Worm (Caenorhabditis elegans) whole organism, L4/young adult: Measurements from ENCODE around the gene rpb-2.
"Not testable (repeated sequence)": the region's sequence is repeated elsewhere in the genome, so short reads cannot be mapped to it uniquely, and the experiment has no call there.

Experiments
- W03F9.2 ChIP-seq: fragments of 150-350 bp; optimal IDR thresholded peaks from 2 replicates; lab custom pipeline; 2014; ENCODE audit warnings: missing biosample characterization, missing genetic modification characterization
- dao-5 ChIP-seq: sonication (generic microtip); optimal IDR thresholded peaks from 2 replicates; lab custom pipeline; 2016; ENCODE audit warnings: missing genotype, missing genetic modification characterization, moderate library complexity, missing compliant biosample characterization

DNA sequence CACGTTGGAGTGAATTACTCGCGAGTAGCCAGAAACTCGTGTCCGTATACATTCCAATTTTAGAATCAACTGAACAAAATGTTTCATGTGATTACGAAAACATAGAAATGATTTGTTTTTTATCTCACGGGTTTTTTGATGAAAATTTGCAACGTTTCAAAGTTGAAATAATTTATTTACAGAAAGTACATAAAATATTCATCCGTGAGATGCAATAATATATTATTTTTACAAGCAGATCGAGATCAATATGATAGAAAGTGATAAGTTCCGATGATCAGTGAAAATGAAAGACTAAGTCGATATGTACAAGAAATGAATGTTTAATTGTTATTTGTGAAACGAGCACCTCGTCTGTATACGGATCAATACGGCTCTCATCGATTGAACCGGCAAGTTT lies 41.0 kb downstream of the rpb-2 start, which contains the start of gene C27F2.6:
- not testable (repeated sequence) for TF ChIP-seq dao-5 (tag; lab: Kevin White, UChicago); W03F9.2
